Worm (Caenorhabditis elegans) whole organism, mixed stage, embryonic: ENCODE measurements around the gene ptp-4A2.

Experiments
- M03D4.4 ChIP-seq: sonication (generic microtip); optimal IDR thresholded peaks from 2 replicates; lab custom pipeline; 2017; ENCODE audit warnings: mild to moderate bottlenecking, missing genetic modification characterization, missing compliant biosample characterization
- bed-3 ChIP-seq: fragments of 200-800 bp; sonication (Bioruptor generic); optimal IDR thresholded peaks from 3 replicates; lab custom pipeline; 2018; ENCODE audit warnings: mild to moderate bottlenecking, missing genetic modification characterization, moderate library complexity, missing compliant biosample characterization
- blmp-1 ChIP-seq: fragments of 150-350 bp; optimal IDR thresholded peaks from 2 replicates; lab custom pipeline; 2014; ENCODE audit warnings: missing biosample characterization, missing genetic modification characterization
- ceh-43 ChIP-seq: fragments of 200-800 bp; sonication (Bioruptor generic); optimal IDR thresholded peaks from 2 replicates; lab custom pipeline; 2018; ENCODE audit warnings: mild to moderate bottlenecking, missing genetic modification characterization, moderate library complexity, missing compliant biosample characterization
- ceh-83 ChIP-seq: fragments of 200-800 bp; sonication (Bioruptor generic); optimal IDR thresholded peaks from 2 replicates; lab custom pipeline; 2018; ENCODE audit warnings: mild to moderate bottlenecking, missing genetic modification characterization, missing compliant biosample characterization
- cnd-1 ChIP-seq: fragments of 200-800 bp; sonication (Bioruptor generic); optimal IDR thresholded peaks from 2 replicates; lab custom pipeline; 2018; ENCODE audit warnings: mild to moderate bottlenecking, missing genetic modification characterization, missing compliant biosample characterization
- elt-3 ChIP-seq: fragments of 150-350 bp; optimal IDR thresholded peaks from 2 replicates; lab custom pipeline; 2014; ENCODE audit warnings: missing biosample characterization, missing genetic modification characterization
- hlh-1 ChIP-seq: fragments of 150-350 bp; optimal IDR thresholded peaks from 2 replicates; lab custom pipeline; 2014; ENCODE audit warnings: missing biosample characterization, missing genetic modification reagents, missing genetic modification characterization
- lsy-2 ChIP-seq: fragments of 150-350 bp; optimal IDR thresholded peaks from 2 replicates; lab custom pipeline; 2014; ENCODE audit warnings: missing biosample characterization, missing genetic modification characterization
- mls-2 ChIP-seq: sonication (generic microtip); optimal IDR thresholded peaks from 2 replicates; lab custom pipeline; 2016; ENCODE audit warnings: mild to moderate bottlenecking, missing genetic modification characterization, moderate library complexity, missing compliant biosample characterization
- nhr-12 ChIP-seq: fragments of 150-350 bp; optimal IDR thresholded peaks from 2 replicates; lab custom pipeline; 2014; ENCODE audit warnings: missing biosample characterization, missing genetic modification characterization
- nhr-237 ChIP-seq: fragments of 150-350 bp; optimal IDR thresholded peaks from 2 replicates; lab custom pipeline; 2014; ENCODE audit warnings: missing biosample characterization, missing genetic modification characterization
- nhr-28 ChIP-seq: fragments of 150-350 bp; optimal IDR thresholded peaks from 2 replicates; lab custom pipeline; 2014; ENCODE audit warnings: missing biosample characterization, missing genetic modification characterization
- sem-2 ChIP-seq: fragments of 200-800 bp; sonication (Bioruptor generic); optimal IDR thresholded peaks from 2 replicates; lab custom pipeline; 2018; ENCODE audit warnings: mild to moderate bottlenecking, missing genetic modification characterization, missing compliant biosample characterization
- snpc-4 ChIP-seq: fragments of 150-350 bp; optimal IDR thresholded peaks from 2 replicates; lab custom pipeline; 2014; ENCODE audit warnings: missing biosample characterization, missing genetic modification characterization
- unc-120 ChIP-seq: sonication (generic microtip); optimal IDR thresholded peaks from 2 replicates; lab custom pipeline; 2017; ENCODE audit warnings: missing genetic modification characterization, missing compliant biosample characterization; ENCODE audit not compliant: poor library complexity, severe bottlenecking
- unc-39 ChIP-seq: fragments of 150-350 bp; optimal IDR thresholded peaks from 2 replicates; lab custom pipeline; 2014; ENCODE audit warnings: missing biosample characterization, missing genetic modification characterization
- unc-62 ChIP-seq: fragments of 150-350 bp; optimal IDR thresholded peaks from 2 replicates; lab custom pipeline; 2014; ENCODE audit warnings: missing biosample characterization, missing genetic modification reagents, missing genetic modification characterization
- zip-8 ChIP-seq: fragments of 150-350 bp; optimal IDR thresholded peaks from 2 replicates; lab custom pipeline; 2014; ENCODE audit warnings: missing biosample characterization, missing genetic modification characterization

The ptp-4A2 gene

DNA sequence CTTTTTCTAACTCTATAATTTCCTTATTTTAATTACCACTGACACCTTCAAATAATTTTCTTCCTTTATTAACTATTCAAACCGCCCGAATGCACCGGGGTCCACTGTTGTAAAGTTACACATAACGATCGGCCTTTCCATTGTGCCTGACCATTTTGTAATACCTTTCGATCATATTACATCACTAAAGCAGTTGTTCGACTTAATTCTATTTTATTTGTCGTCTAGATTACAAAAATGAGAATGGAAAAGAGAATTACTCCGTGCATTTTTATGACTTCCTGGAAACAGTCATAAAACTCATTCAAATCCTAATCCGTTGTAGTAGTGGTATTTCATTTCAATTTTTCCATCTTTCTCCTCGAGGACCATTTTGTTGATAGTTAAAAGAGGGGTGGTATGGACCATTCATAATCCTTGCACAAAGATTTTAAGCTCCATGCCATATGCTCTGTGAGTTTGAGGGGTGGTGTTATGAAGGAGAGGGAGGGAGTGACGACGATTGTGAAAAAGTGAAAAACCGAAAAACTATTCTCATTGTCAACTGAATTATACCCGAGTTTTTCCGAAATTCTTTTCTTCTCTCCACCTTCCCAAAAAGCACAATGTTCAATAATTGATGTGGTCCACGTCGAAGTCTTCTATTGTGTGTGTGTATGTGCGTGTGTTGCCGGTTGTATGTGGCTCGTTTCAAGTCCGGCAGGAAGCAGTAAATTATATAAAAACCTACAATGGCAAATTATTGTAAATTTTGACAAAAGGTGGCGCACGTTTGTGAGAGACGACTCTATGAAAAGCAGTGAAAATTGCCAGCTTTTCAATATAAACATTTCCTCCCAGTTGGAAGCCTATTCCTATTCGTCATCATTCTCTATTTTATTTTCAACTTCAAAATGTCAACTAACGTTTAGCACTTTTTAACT is 44.6 kb downstream of the ptp-4A2 start:
- no peak for TF ChIP-seq nhr-237 (tag; lab: Kevin White, UChicago)
- no peak for TF ChIP-seq sem-2 (GFP tag; lab: Kevin White, UChicago)
- TF ChIP-seq M03D4.4 (tag; lab: Kevin White, UChicago), result no peak
- peak; percentile 14 for TF ChIP-seq unc-120 (tag; lab: Kevin White, UChicago)
- TF ChIP-seq ceh-83 (GFP tag; lab: Kevin White, UChicago), result no peak
- no peak for TF ChIP-seq bed-3 (GFP tag; lab: Kevin White, UChicago)
- no peak for TF ChIP-seq ceh-43 (GFP tag; lab: Kevin White, UChicago)
- peak; percentile 94 for TF ChIP-seq hlh-1
- TF ChIP-seq zip-8 (tag; lab: Kevin White, UChicago), result no peak
- TF ChIP-seq unc-62 (GFP tag; lab: Kevin White, UChicago), result peak; percentile 67
- no peak for TF ChIP-seq elt-3 (tag; lab: Kevin White, UChicago)
- TF ChIP-seq mls-2 (tag; lab: Kevin White, UChicago), result no peak
- TF ChIP-seq cnd-1 (tag; lab: Kevin White, UChicago), result no peak
- no peak for TF ChIP-seq nhr-28 (tag; lab: Kevin White, UChicago)
- no peak for TF ChIP-seq snpc-4 (tag; lab: Kevin White, UChicago)
- no peak for TF ChIP-seq blmp-1
- TF ChIP-seq lsy-2 (tag; lab: Kevin White, UChicago), result no peak

DNA sequence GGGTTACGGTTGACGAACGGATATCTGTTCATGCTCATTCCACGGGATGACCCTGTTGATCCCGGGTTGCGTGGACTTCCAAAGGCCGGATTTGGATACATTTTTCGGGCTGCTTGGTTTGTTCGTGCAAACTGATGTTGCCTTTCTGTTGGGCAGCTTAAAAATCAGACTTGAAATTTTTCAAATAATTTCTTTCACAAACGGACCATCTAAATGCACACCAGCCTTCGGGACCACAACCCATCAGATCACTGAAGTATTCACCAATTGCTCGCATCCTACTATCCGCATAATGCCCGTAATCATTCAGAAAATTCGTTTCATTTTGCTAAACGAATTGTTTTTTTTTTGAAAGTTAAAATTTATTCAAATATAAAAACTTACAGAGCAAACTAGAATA is 47.5 kb downstream of the ptp-4A2 start, which contains the start of gene F47F2.3:
TSS of gene F47F2.3 (minus strand) at position 101 of the 400 bp plus-strand sequence.
- no peak for TF ChIP-seq unc-39
- no peak for TF ChIP-seq M03D4.4 (tag; lab: Kevin White, UChicago)
- no peak for TF ChIP-seq nhr-12
